Worm (Caenorhabditis elegans) whole organism, mixed stage, embryonic: ENCODE measurements around the gene C06B3.16.

ENCODE experiments used
- M03D4.4 ChIP-seq: sonication (generic microtip); optimal IDR thresholded peaks from 2 replicates; lab custom pipeline; 2017; ENCODE audit warnings: mild to moderate bottlenecking, missing genetic modification characterization, missing compliant biosample characterization
- bed-3 ChIP-seq: fragments of 200-800 bp; sonication (Bioruptor generic); optimal IDR thresholded peaks from 3 replicates; lab custom pipeline; 2018; ENCODE audit warnings: mild to moderate bottlenecking, missing genetic modification characterization, moderate library complexity, missing compliant biosample characterization
- blmp-1 ChIP-seq: fragments of 150-350 bp; optimal IDR thresholded peaks from 2 replicates; lab custom pipeline; 2014; ENCODE audit warnings: missing biosample characterization, missing genetic modification characterization
- ceh-39 ChIP-seq: fragments of 150-350 bp; optimal IDR thresholded peaks from 2 replicates; lab custom pipeline; 2014; ENCODE audit warnings: missing biosample characterization, missing genetic modification characterization
- ceh-43 ChIP-seq: fragments of 200-800 bp; sonication (Bioruptor generic); optimal IDR thresholded peaks from 2 replicates; lab custom pipeline; 2018; ENCODE audit warnings: mild to moderate bottlenecking, missing genetic modification characterization, moderate library complexity, missing compliant biosample characterization
- ceh-83 ChIP-seq: fragments of 200-800 bp; sonication (Bioruptor generic); optimal IDR thresholded peaks from 2 replicates; lab custom pipeline; 2018; ENCODE audit warnings: mild to moderate bottlenecking, missing genetic modification characterization, missing compliant biosample characterization
- ces-1 ChIP-seq: fragments of 150-350 bp; optimal IDR thresholded peaks from 2 replicates; lab custom pipeline; 2014; ENCODE audit warnings: missing biosample characterization, missing genetic modification reagents, missing genetic modification characterization
- cnd-1 ChIP-seq: fragments of 200-800 bp; sonication (Bioruptor generic); optimal IDR thresholded peaks from 2 replicates; lab custom pipeline; 2018; ENCODE audit warnings: mild to moderate bottlenecking, missing genetic modification characterization, missing compliant biosample characterization
- drap-1 ChIP-seq: fragments of 200-800 bp; sonication (Bioruptor generic); optimal IDR thresholded peaks from 3 replicates; lab custom pipeline; 2018; ENCODE audit warnings: mild to moderate bottlenecking, missing genetic modification characterization, missing compliant biosample characterization
- elt-1 ChIP-seq: sonication (generic microtip); optimal IDR thresholded peaks from 2 replicates; lab custom pipeline; 2017; ENCODE audit warnings: missing genetic modification characterization, mild to moderate bottlenecking, missing compliant biosample characterization, antibody characterized with exemption, moderate library complexity, borderline replicate concordance; ENCODE audit not compliant: insufficient read depth
- flh-1 ChIP-seq: fragments of 200-800 bp; sonication (Bioruptor generic); optimal IDR thresholded peaks from 2 replicates; lab custom pipeline; 2018; ENCODE audit warnings: mild to moderate bottlenecking, missing genetic modification characterization, moderate library complexity, missing compliant biosample characterization
- ham-2 ChIP-seq: fragments of 200-800 bp; sonication (Bioruptor generic); optimal IDR thresholded peaks from 2 replicates; lab custom pipeline; 2018; ENCODE audit warnings: mild to moderate bottlenecking, missing genetic modification characterization, missing compliant biosample characterization
- hlh-1 ChIP-seq: fragments of 150-350 bp; optimal IDR thresholded peaks from 2 replicates; lab custom pipeline; 2014; ENCODE audit warnings: missing biosample characterization, missing genetic modification reagents, missing genetic modification characterization
- lin-13 ChIP-seq: fragments of 150-350 bp; optimal IDR thresholded peaks from 2 replicates; lab custom pipeline; 2014; ENCODE audit warnings: missing biosample characterization, missing genetic modification characterization
- lin-32 ChIP-seq: fragments of 200-800 bp; sonication (Bioruptor generic); optimal IDR thresholded peaks from 2 replicates; lab custom pipeline; 2018; ENCODE audit warnings: mild to moderate bottlenecking, missing genetic modification characterization, missing compliant biosample characterization
- lsy-2 ChIP-seq: fragments of 150-350 bp; optimal IDR thresholded peaks from 2 replicates; lab custom pipeline; 2014; ENCODE audit warnings: missing biosample characterization, missing genetic modification characterization
- mab-5 ChIP-seq: fragments of 150-350 bp; optimal IDR thresholded peaks from 2 replicates; lab custom pipeline; 2014; ENCODE audit warnings: missing biosample characterization, missing genetic modification characterization
- mep-1 ChIP-seq: fragments of 150-350 bp; optimal IDR thresholded peaks from 2 replicates; lab custom pipeline; 2017; ENCODE audit warnings: missing biosample characterization, missing genetic modification reagents, missing genetic modification characterization, inconsistent platforms
- nhr-12 ChIP-seq: fragments of 150-350 bp; optimal IDR thresholded peaks from 2 replicates; lab custom pipeline; 2014; ENCODE audit warnings: missing biosample characterization, missing genetic modification characterization
- nhr-2 ChIP-seq: fragments of 150-350 bp; optimal IDR thresholded peaks from 2 replicates; lab custom pipeline; 2014; ENCODE audit warnings: missing biosample characterization, missing genetic modification characterization
- nhr-28 ChIP-seq: fragments of 150-350 bp; optimal IDR thresholded peaks from 2 replicates; lab custom pipeline; 2014; ENCODE audit warnings: missing biosample characterization, missing genetic modification characterization
- nhr-76 ChIP-seq: sonication (generic microtip); optimal IDR thresholded peaks from 2 replicates; lab custom pipeline; 2017; ENCODE audit warnings: missing biosample characterization, missing genetic modification characterization
- pha-4 ChIP-seq: fragments of 150-350 bp; optimal IDR thresholded peaks from 2 replicates; lab custom pipeline; 2018; ENCODE audit warnings: missing biosample characterization, missing genetic modification reagents, missing genetic modification characterization
- sem-2 ChIP-seq: fragments of 200-800 bp; sonication (Bioruptor generic); optimal IDR thresholded peaks from 2 replicates; lab custom pipeline; 2018; ENCODE audit warnings: mild to moderate bottlenecking, missing genetic modification characterization, missing compliant biosample characterization
- snpc-4 ChIP-seq: fragments of 150-350 bp; optimal IDR thresholded peaks from 2 replicates; lab custom pipeline; 2014; ENCODE audit warnings: missing biosample characterization, missing genetic modification characterization
- sptf-1 ChIP-seq: sonication (generic microtip); optimal IDR thresholded peaks from 2 replicates; lab custom pipeline; 2017; ENCODE audit warnings: mild to moderate bottlenecking, missing genetic modification characterization, moderate library complexity, missing compliant biosample characterization
- tbx-8 ChIP-seq: fragments of 200-800 bp; sonication (Bioruptor generic); optimal IDR thresholded peaks from 2 replicates; lab custom pipeline; 2018; ENCODE audit warnings: mild to moderate bottlenecking, missing genetic modification characterization, moderate library complexity, missing compliant biosample characterization
- unc-120 ChIP-seq: sonication (generic microtip); optimal IDR thresholded peaks from 2 replicates; lab custom pipeline; 2017; ENCODE audit warnings: missing genetic modification characterization, missing compliant biosample characterization; ENCODE audit not compliant: poor library complexity, severe bottlenecking
- unc-39 ChIP-seq: fragments of 150-350 bp; optimal IDR thresholded peaks from 2 replicates; lab custom pipeline; 2014; ENCODE audit warnings: missing biosample characterization, missing genetic modification characterization

Gene C06B3.16

ce11 chrV:13931225-13931624, at the start of gene C06B3.16:
C06B3.16 (plus strand) TSS chrV:13931525.
- TF ChIP-seq ceh-83 (no peak), nhr-2 (no peak), tbx-8 (GFP tag; lab: Kevin White, UChicago) (no peak), bed-3 (GFP tag; lab: Kevin White, UChicago) (no peak), ham-2 (GFP tag; lab: Kevin White, UChicago) (no peak), mep-1 (tag; lab: Kevin White, UChicago) (no peak), unc-120 (no peak), nhr-76 (tag; lab: Kevin White, UChicago) (no peak), unc-39 (tag; lab: Kevin White, UChicago) (no peak), ces-1 (GFP tag; lab: Kevin White, UChicago) (no peak), sptf-1 (tag; lab: Kevin White, UChicago) (no peak), lin-32 (GFP tag; lab: Kevin White, UChicago) (no peak), nhr-28 (tag; lab: Kevin White, UChicago) (no peak), flh-1 (GFP tag; lab: Kevin White, UChicago) (no peak), M03D4.4 (tag; lab: Kevin White, UChicago) (no peak)

ce11 chrV:13887358-13887757, 44.0 kb upstream of the C06B3.16 start, which contains the start of gene srsx-19:
srsx-19 (plus strand) TSS chrV:13887658.
- TF ChIP-seq ham-2 (GFP tag; lab: Kevin White, UChicago), result no peak
- no peak for TF ChIP-seq mep-1 (tag; lab: Kevin White, UChicago)
- TF ChIP-seq unc-120, result no peak
- TF ChIP-seq ceh-43, result no peak
- TF ChIP-seq ceh-39 (tag; lab: Kevin White, UChicago), result no peak
- no peak for TF ChIP-seq drap-1 (GFP tag; lab: Kevin White, UChicago)
- TF ChIP-seq, all 35 proteins: peak for 0

- TF ChIP-seq cnd-1 (tag; lab: Kevin White, UChicago) (no peak), nhr-76 (tag; lab: Kevin White, UChicago) (no peak), hlh-1 (no peak), lsy-2 (tag; lab: Kevin White, UChicago) (no peak), M03D4.4 (tag; lab: Kevin White, UChicago) (no peak), snpc-4 (tag; lab: Kevin White, UChicago) (no peak)
Observed at ce11 chrV:13889516-13889915, 41.8 kb upstream of the C06B3.16 start, which contains the start of gene spp-12. spp-12 (plus strand) TSS chrV:13889816.

ce11 chrV:13890473-13890872, 40.9 kb upstream of the C06B3.16 start, which contains the start of gene lbp-8:
lbp-8 (plus strand) TSS chrV:13890773.
- TF ChIP-seq nhr-28 (tag; lab: Kevin White, UChicago), result no peak
- TF ChIP-seq lin-13 (tag; lab: Kevin White, UChicago), result no peak
- TF ChIP-seq sem-2 (GFP tag; lab: Kevin White, UChicago), result no peak
- TF ChIP-seq pha-4, result no peak
- no peak for TF ChIP-seq blmp-1 (tag; lab: Kevin White, UChicago)
- TF ChIP-seq elt-1 (tag; lab: Kevin White, UChicago), result no peak
- TF ChIP-seq nhr-12 (tag; lab: Kevin White, UChicago), result no peak
- no peak for TF ChIP-seq mab-5 (tag; lab: Kevin White, UChicago)
- no peak for TF ChIP-seq flh-1 (GFP tag; lab: Kevin White, UChicago)
- TF ChIP-seq tbx-8 (GFP tag; lab: Kevin White, UChicago), result no peak
- TF ChIP-seq M03D4.4 (tag; lab: Kevin White, UChicago), result no peak
- no peak for TF ChIP-seq cnd-1 (tag; lab: Kevin White, UChicago)
- no peak for TF ChIP-seq unc-39 (tag; lab: Kevin White, UChicago)

ce11 chrV:13891489-13891888, 39.8 kb upstream of the C06B3.16 start:
- no peak for TF ChIP-seq nhr-28 (tag; lab: Kevin White, UChicago)
